Fruit fly (Drosophila melanogaster) Kc167 (cell line): Measurements from ENCODE around the gene CG4367.

Experiments used
- Sin3A ChIP-seq: fragments of >200 bp; optimal IDR thresholded peaks from 2 replicates; lab custom pipeline; 2018; ENCODE audit warnings: missing external identifiers
- h ChIP-seq: fragments of >200 bp; optimal IDR thresholded peaks from 3 replicates; lab custom pipeline; 2018; ENCODE audit warnings: missing external identifiers
- psq ChIP-seq: fragments of >200 bp; optimal IDR thresholded peaks from 2 replicates; lab custom pipeline; 2017; ENCODE audit warnings: missing external identifiers
- ttk ChIP-seq: sonication (Bioruptor generic); optimal IDR thresholded peaks from 2 replicates; lab custom pipeline; 2017; ENCODE audit warnings: missing external identifiers

- no peak for TF ChIP-seq h
- TF ChIP-seq psq (lab: Kevin White, UChicago): no peak
- no peak for TF ChIP-seq ttk
- TF ChIP-seq Sin3A: no peak
Measured at dm6 chr3R:20254231-20255126, 50.3 kb downstream of the CG4367 start.
